Worm (Caenorhabditis elegans) whole organism, midembryonic: ENCODE measurements around the gene srh-129.

Experiments used
- T22C8.4 ChIP-seq: fragments of 200-800 bp; sonication (Bioruptor generic); IDR thresholded peaks from 2 replicates; pipeline ENCODE4 v1.3.6; 2022; ENCODE audit warnings: missing genetic modification characterization, missing compliant biosample characterization
- cog-1 ChIP-seq: sonication (generic microtip); optimal IDR thresholded peaks from 2 replicates; lab custom pipeline; 2016; ENCODE audit warnings: missing genetic modification characterization, missing compliant biosample characterization
- flt-1 ChIP-seq: fragments of 200-800 bp; sonication (Bioruptor generic); IDR thresholded peaks from 2 replicates; pipeline ENCODE4 v1.3.6; 2022; ENCODE audit warnings: missing genetic modification characterization, missing compliant biosample characterization
- klf-2 ChIP-seq: fragments of 200-800 bp; sonication (Bioruptor generic); conservative IDR thresholded peaks from 2 replicates; pipeline ENCODE4 v1.3.6; 2022; ENCODE audit warnings: missing genetic modification reagents, missing genetic modification characterization, missing compliant biosample characterization
- med-1 ChIP-seq: sonication (generic microtip); optimal IDR thresholded peaks from 2 replicates; lab custom pipeline; 2017; ENCODE audit warnings: missing genetic modification characterization, mild to moderate bottlenecking, missing compliant biosample characterization, antibody characterized with exemption, missing genetic modification reagents; ENCODE audit not compliant: insufficient read depth
- ref-1 ChIP-seq: fragments of 200-800 bp; sonication (Bioruptor generic); conservative IDR thresholded peaks from 2 replicates; pipeline ENCODE4 v1.3.6; 2022; ENCODE audit warnings: missing genetic modification reagents, missing genetic modification characterization, missing compliant biosample characterization
- tab-1 ChIP-seq: fragments of 200-800 bp; sonication (Bioruptor generic); IDR thresholded peaks from 2 replicates; pipeline ENCODE4 v1.3.6; 2022; ENCODE audit warnings: missing genetic modification characterization, missing compliant biosample characterization
- ztf-23 ChIP-seq: fragments of 200-800 bp; sonication (Bioruptor generic); IDR thresholded peaks from 2 replicates; pipeline ENCODE4 v1.3.6; 2022; ENCODE audit warnings: missing genetic modification reagents, missing genetic modification characterization, missing compliant biosample characterization
- ztf-29 ChIP-seq: fragments of 200-800 bp; sonication (Bioruptor generic); IDR thresholded peaks from 2 replicates; pipeline ENCODE4 v1.3.6; 2022; ENCODE audit warnings: missing genetic modification reagents, missing genetic modification characterization, missing compliant biosample characterization

Gene srh-129

DNA sequence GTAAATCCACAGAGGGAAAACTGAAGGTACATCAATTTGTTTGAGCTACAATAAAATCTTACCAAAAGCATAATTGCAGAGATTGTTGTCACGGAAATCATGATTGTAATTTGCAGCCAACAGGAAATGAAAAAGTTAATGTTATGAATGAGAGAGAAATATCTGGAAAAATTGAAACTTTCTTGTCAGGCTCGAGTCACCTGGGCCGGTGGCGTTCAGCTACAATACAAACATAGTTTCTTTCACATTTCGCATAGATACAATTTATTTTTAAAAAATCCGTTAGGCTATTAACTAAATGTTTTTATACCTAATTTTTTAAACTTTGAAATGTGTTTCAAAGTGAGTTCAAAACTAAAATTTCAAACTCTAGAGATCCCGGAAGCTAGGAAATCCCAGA is 14.0 kb upstream of the srh-129 start, which contains the start of gene srx-39:
TSS of gene srx-39 (minus strand) at position 101 of the 400 bp plus-strand sequence.
- no peak for TF ChIP-seq T22C8.4 (GFP tag; lab: Robert Waterston, UW)
- no peak for TF ChIP-seq tab-1 (GFP tag; lab: Robert Waterston, UW)
- no peak for TF ChIP-seq med-1 (GFP tag; lab: Kevin White, UChicago)
- TF ChIP-seq flt-1 = no peak
- no peak for TF ChIP-seq ref-1 (GFP tag; lab: Robert Waterston, UW)
- no peak for TF ChIP-seq cog-1
- no peak for TF ChIP-seq ztf-23 (GFP tag; lab: Robert Waterston, UW)
- TF ChIP-seq ztf-29 (GFP tag; lab: Robert Waterston, UW) = no peak
- no peak for TF ChIP-seq klf-2 (GFP tag; lab: Robert Waterston, UW)

DNA sequence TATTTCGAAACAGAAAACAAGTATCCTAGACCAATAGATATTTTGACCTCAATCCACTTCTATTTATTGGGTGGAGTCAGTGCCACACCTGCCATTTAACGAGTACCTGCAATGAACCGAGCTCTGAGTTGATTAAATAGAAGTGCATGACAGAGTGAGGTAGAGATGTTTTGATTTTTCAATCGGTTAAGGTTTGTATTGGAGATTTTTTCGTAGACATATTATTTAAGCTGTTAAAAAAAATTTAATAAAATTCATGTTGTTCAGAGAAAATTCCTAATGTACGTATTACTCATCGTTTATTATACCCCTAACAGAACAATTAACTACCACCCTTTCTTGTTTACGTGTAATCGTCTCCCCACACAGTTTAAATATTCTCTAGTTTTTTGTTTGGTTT is 11.8 kb upstream of the srh-129 start, which contains the start of gene srx-38:
TSS of gene srx-38 (minus strand) at position 101 of the 400 bp plus-strand sequence.
- TF ChIP-seq ztf-29 (GFP tag; lab: Robert Waterston, UW) (no peak), cog-1 (no peak), tab-1 (GFP tag; lab: Robert Waterston, UW) (no peak)

DNA sequence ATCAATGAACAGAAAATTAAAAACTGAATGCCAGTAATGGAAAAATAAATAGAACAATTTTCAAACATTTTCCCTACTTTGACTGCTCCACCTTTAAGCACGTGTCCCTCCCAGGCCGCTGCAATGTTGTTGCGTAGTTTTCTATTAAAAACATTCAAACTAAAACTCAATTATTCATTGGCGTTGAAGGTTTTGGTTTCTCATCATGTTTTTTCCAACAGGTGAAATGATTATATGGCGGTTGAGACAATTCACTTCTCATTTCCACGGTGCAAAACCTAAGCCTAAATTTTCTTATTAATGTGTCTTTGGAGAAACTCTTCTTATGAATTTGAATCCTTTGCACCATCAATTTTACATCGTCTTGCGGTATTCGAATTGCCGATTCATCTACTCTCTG is 7.2 kb upstream of the srh-129 start, which contains the start of gene srh-130:
TSS of gene srh-130 (plus strand) at position 301 of the 400 bp plus-strand sequence.
- TF ChIP-seq ztf-23 (GFP tag; lab: Robert Waterston, UW) (no peak), ref-1 (GFP tag; lab: Robert Waterston, UW) (no peak), flt-1 (no peak), klf-2 (GFP tag; lab: Robert Waterston, UW) (no peak), T22C8.4 (GFP tag; lab: Robert Waterston, UW) (no peak), med-1 (GFP tag; lab: Kevin White, UChicago) (no peak), ztf-29 (GFP tag; lab: Robert Waterston, UW) (no peak), cog-1 (no peak), tab-1 (GFP tag; lab: Robert Waterston, UW) (no peak)

DNA sequence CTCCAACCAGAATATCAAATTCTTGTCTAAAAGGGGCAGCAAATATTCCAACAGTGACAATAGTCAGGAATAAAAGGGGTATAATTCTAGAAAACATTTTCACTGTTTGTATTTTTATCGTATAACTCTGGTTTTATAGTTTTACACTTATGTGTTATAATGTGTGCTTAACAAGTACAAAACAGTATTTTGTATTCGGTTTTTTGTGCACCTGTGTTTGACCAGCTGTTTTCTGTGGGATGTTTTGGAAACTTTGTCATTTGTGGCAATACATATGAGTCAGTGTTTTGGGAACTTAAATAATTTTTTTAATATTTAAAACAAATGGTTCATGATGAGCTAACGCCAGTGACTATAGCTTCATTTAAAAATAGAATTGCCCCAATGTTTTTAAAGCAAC is 2.7 kb upstream of the srh-129 start, which contains the start of gene F14F9.6:
TSS of gene F14F9.6 (minus strand) at position 101 of the 400 bp plus-strand sequence.
- TF ChIP-seq ref-1 (GFP tag; lab: Robert Waterston, UW) (no peak), flt-1 (no peak), T22C8.4 (GFP tag; lab: Robert Waterston, UW) (no peak), ztf-29 (GFP tag; lab: Robert Waterston, UW) (no peak), tab-1 (GFP tag; lab: Robert Waterston, UW) (no peak)

DNA sequence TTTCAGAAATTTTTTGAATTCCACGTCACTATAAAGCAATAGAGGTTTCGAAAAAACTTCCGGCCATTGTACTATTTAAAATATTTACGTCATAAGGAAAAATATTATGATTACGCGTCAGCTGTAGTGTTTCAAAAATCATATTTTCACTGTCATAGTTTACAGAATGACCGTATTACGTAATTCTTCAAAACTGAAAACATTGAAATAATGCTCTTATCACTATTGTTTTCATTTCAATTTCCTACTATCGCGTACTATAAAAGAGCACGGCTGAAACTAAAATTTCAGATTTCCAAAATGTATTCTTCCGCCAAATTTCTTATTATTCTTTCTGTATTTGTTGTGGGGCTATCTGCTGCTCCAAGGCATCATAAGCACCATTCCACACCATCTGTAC is 856 bp upstream of the srh-129 start, which contains the start of gene F14F9.2:
TSS of gene F14F9.2 (plus strand) at position 301 of the 400 bp plus-strand sequence.
- TF ChIP-seq cog-1 (no peak), T22C8.4 (GFP tag; lab: Robert Waterston, UW) (no peak), ztf-23 (GFP tag; lab: Robert Waterston, UW) (no peak), med-1 (GFP tag; lab: Kevin White, UChicago) (no peak), flt-1 (no peak), ref-1 (GFP tag; lab: Robert Waterston, UW) (no peak), tab-1 (GFP tag; lab: Robert Waterston, UW) (no peak), klf-2 (GFP tag; lab: Robert Waterston, UW) (no peak), ztf-29 (GFP tag; lab: Robert Waterston, UW) (no peak)

DNA sequence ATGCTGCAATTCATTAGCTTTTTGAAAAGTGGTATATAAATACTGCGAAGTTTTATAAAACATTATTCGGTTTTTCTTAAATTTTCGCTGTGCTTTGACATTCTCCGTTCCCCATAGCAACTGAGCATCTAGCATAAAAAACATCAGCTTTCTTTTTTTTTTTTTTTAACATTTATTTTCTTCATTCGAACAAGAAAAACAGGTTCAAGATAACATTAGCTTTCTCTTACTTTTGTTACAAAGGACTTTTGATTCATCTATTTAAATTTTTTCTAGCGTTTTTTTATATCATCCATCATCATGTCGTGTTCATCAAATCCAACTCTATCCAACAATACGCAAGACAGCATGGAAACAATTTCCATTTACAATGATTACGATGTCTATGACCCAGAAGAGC is 5.8 kb downstream of the srh-129 start, which contains the start of gene F14F9.3:
TSS of gene F14F9.3 (plus strand) at position 301 of the 400 bp plus-strand sequence.
- no peak for TF ChIP-seq flt-1
- no peak for TF ChIP-seq T22C8.4 (GFP tag; lab: Robert Waterston, UW)
- no peak for TF ChIP-seq ztf-23 (GFP tag; lab: Robert Waterston, UW)
- no peak for TF ChIP-seq klf-2 (GFP tag; lab: Robert Waterston, UW)
- no peak for TF ChIP-seq ref-1 (GFP tag; lab: Robert Waterston, UW)
- TF ChIP-seq tab-1 (GFP tag; lab: Robert Waterston, UW) = no peak
- TF ChIP-seq med-1 (GFP tag; lab: Kevin White, UChicago) = no peak
- TF ChIP-seq ztf-29 (GFP tag; lab: Robert Waterston, UW) = no peak
- no peak for TF ChIP-seq cog-1

DNA sequence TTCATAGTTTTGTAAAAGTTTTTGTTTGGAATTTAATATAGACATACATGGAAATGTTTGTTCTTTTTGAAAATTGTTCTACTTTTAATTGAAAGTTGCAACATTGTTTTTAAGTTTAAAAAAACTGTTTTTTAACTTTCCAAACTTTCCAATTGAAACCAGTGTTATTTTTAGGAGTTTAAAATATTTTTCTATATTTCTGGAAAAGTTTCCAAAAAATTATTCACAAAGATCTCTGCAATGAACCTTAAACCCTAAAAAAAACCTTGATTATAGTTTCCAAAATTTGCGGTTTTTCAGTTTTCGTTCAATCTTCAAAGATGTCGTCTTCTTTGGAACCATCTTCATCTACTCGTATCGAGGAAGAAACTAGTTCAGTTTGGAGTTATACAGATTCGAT is 11.2 kb downstream of the srh-129 start, which contains the start of gene F14F9.4:
TSS of gene F14F9.4 (plus strand) at position 301 of the 400 bp plus-strand sequence.
- no peak for TF ChIP-seq T22C8.4 (GFP tag; lab: Robert Waterston, UW)
- TF ChIP-seq flt-1 = no peak
- TF ChIP-seq cog-1 = no peak
- TF ChIP-seq med-1 (GFP tag; lab: Kevin White, UChicago) = no peak
- no peak for TF ChIP-seq ztf-29 (GFP tag; lab: Robert Waterston, UW)
- TF ChIP-seq tab-1 (GFP tag; lab: Robert Waterston, UW) = no peak
- no peak for TF ChIP-seq ztf-23 (GFP tag; lab: Robert Waterston, UW)
- no peak for TF ChIP-seq ref-1 (GFP tag; lab: Robert Waterston, UW)
- no peak for TF ChIP-seq klf-2 (GFP tag; lab: Robert Waterston, UW)

DNA sequence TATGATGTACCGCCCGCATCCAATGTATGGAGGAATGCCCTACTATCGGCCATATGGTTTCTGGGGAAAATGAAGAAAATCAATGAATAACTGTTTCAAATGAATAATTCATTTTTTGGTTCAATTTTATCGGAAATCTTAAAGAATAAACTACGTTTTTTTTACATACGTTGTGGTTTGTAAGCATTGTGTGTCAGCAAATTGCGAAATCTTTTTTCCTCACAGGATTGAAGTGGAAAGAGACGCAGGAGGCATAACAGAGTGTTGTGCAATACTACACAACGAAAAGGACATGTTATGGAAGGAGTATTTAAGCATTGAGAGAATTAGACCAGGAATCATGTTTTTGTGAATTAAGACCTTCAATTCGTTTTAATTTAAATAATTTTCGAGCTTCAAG is 12.3 kb downstream of the srh-129 start:
- TF ChIP-seq cog-1 (no peak), ztf-23 (GFP tag; lab: Robert Waterston, UW) (no peak), ztf-29 (GFP tag; lab: Robert Waterston, UW) (no peak), T22C8.4 (GFP tag; lab: Robert Waterston, UW) (no peak)

DNA sequence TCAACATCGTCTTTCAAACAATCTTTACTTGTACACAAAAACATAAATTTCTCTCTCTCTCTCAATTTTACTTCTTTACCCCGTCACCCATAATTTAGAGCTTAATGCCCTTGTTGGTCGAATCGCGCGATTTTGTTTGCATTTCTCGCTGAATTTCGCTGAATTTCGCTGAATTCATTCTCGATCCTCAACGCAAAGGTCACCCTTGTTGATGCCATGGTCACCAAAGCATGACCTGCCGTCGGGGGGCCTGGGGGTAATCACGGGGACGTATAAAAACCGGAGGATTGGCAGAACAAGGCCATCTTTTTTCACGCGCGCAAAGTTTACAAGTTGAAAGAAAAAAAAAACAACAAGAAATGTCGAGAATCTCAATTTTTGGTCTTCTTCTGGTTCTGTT is 13.7 kb downstream of the srh-129 start, which contains the start of gene F14F9.8:
TSS of gene F14F9.8 (plus strand) at position 301 of the 400 bp plus-strand sequence.
- no peak for TF ChIP-seq T22C8.4 (GFP tag; lab: Robert Waterston, UW)
- TF ChIP-seq flt-1 = no peak
- no peak for TF ChIP-seq klf-2 (GFP tag; lab: Robert Waterston, UW)
- TF ChIP-seq cog-1 = no peak
- TF ChIP-seq ztf-23 (GFP tag; lab: Robert Waterston, UW) = no peak
- no peak for TF ChIP-seq ref-1 (GFP tag; lab: Robert Waterston, UW)
- no peak for TF ChIP-seq ztf-29 (GFP tag; lab: Robert Waterston, UW)
- no peak for TF ChIP-seq tab-1 (GFP tag; lab: Robert Waterston, UW)
- no peak for TF ChIP-seq med-1 (GFP tag; lab: Kevin White, UChicago)
